Fruit fly (Drosophila melanogaster) whole organism, embryonic: Measurements from ENCODE around the gene CG46440.

Experiments used
- Antp ChIP-seq: fragments of 200-800 bp; sonication (Bioruptor generic); optimal IDR thresholded peaks from 3 replicates; lab custom pipeline; 2016; ENCODE audit warnings: missing biosample characterization, missing genetic modification characterization
- CG11247 ChIP-seq: fragments of 200-800 bp; sonication (Bioruptor generic); IDR thresholded peaks from 2 replicates; pipeline ENCODE4 v1.3.6; 2022; ENCODE audit warnings: missing biosample characterization, missing genetic modification characterization
- CG12391 ChIP-seq: fragments of 200-800 bp; sonication (Bioruptor generic); optimal IDR thresholded peaks from 3 replicates; lab custom pipeline; 2018; ENCODE audit warnings: missing biosample characterization, mild to moderate bottlenecking, missing genetic modification characterization, moderate library complexity
- CG14014 ChIP-seq: fragments of 200-800 bp; sonication (Bioruptor generic); IDR thresholded peaks from 2 replicates; pipeline ENCODE4 v1.3.6; 2022; ENCODE audit warnings: missing biosample characterization, missing genetic modification characterization
- CG1529 ChIP-seq: fragments of 200-800 bp; sonication (Bioruptor generic); optimal IDR thresholded peaks from 3 replicates; lab custom pipeline; 2018; ENCODE audit warnings: missing biosample characterization, missing genetic modification characterization
- CG17385 ChIP-seq: fragments of 200-800 bp; sonication (Bioruptor generic); optimal IDR thresholded peaks from 3 replicates; lab custom pipeline; 2018; ENCODE audit warnings: missing biosample characterization, mild to moderate bottlenecking, missing genetic modification characterization
- CG18011 ChIP-seq: fragments of 200-800 bp; sonication (Bioruptor generic); optimal IDR thresholded peaks from 2 replicates; lab custom pipeline; 2017; ENCODE audit warnings: missing biosample characterization, missing genetic modification characterization, mild to moderate bottlenecking, moderate library complexity, missing genotype
- CG18262 ChIP-seq: fragments of 200-800 bp; optimal IDR thresholded peaks from 3 replicates; lab custom pipeline; 2019; ENCODE audit warnings: missing biosample characterization, mild to moderate bottlenecking, missing genetic modification characterization, moderate library complexity
- CG18476 ChIP-seq: fragments of 200-800 bp; sonication (Bioruptor generic); optimal IDR thresholded peaks from 2 replicates; lab custom pipeline; 2016; ENCODE audit warnings: missing biosample characterization, mild to moderate bottlenecking, missing genetic modification characterization
- CG2199 ChIP-seq: fragments of 200-800 bp; sonication (Bioruptor generic); IDR thresholded peaks from 3 replicates; pipeline ENCODE4 v1.3.6; 2022; ENCODE audit warnings: missing biosample characterization, missing genetic modification characterization
- CG2875 ChIP-seq: fragments of 200-800 bp; sonication (Bioruptor generic); optimal IDR thresholded peaks from 2 replicates; lab custom pipeline; 2017; ENCODE audit warnings: missing biosample characterization, mild to moderate bottlenecking, missing genetic modification characterization, missing genetic modification reagents
- CG3995 ChIP-seq: fragments of 200-800 bp; sonication (Bioruptor generic); optimal IDR thresholded peaks from 3 replicates; lab custom pipeline; 2016; ENCODE audit warnings: missing biosample characterization, missing genetic modification characterization
- CG6254 ChIP-seq: fragments of 200-800 bp; sonication (Bioruptor generic); optimal IDR thresholded peaks from 3 replicates; lab custom pipeline; 2017; ENCODE audit warnings: mild to moderate bottlenecking, missing biosample characterization, missing genetic modification reagents, missing genetic modification characterization
- CG9797 ChIP-seq: fragments of 200-800 bp; sonication (Bioruptor generic); optimal IDR thresholded peaks from 3 replicates; lab custom pipeline; 2018; ENCODE audit warnings: missing biosample characterization, mild to moderate bottlenecking, missing genetic modification characterization
- D19A ChIP-seq: fragments of 200-800 bp; optimal IDR thresholded peaks from 3 replicates; lab custom pipeline; 2019; ENCODE audit warnings: missing biosample characterization, mild to moderate bottlenecking, missing genetic modification characterization, moderate library complexity
- D19B ChIP-seq: fragments of 200-800 bp; sonication (Bioruptor generic); optimal IDR thresholded peaks from 2 replicates; lab custom pipeline; 2017; ENCODE audit warnings: missing biosample characterization, mild to moderate bottlenecking, missing genetic modification characterization
- Drgx ChIP-seq: fragments of 200-800 bp; sonication (Bioruptor generic); IDR thresholded peaks from 2 replicates; pipeline ENCODE4 v1.3.6; 2022; ENCODE audit warnings: missing biosample characterization, missing genetic modification characterization
- Elba2 ChIP-seq: fragments of 200-800 bp; sonication (Bioruptor generic); optimal IDR thresholded peaks from 3 replicates; lab custom pipeline; 2016; ENCODE audit warnings: missing biosample characterization, missing genetic modification characterization
- Max ChIP-seq: fragments of 200-800 bp; sonication (Bioruptor generic); optimal IDR thresholded peaks from 2 replicates; lab custom pipeline; 2016; ENCODE audit warnings: missing biosample characterization, mild to moderate bottlenecking, missing genetic modification characterization
- Med ChIP-seq: fragments of 200-800 bp; sonication (Bioruptor generic); peaks from one replicate; lab custom pipeline; 2016; ENCODE audit warnings: missing biosample characterization, missing genetic modification characterization, mild to moderate bottlenecking, inconsistent platforms, moderate library complexity
- Opbp ChIP-seq: fragments of 200-800 bp; sonication (Bioruptor generic); IDR thresholded peaks from 3 replicates; pipeline ENCODE4 v1.3.6; 2022; ENCODE audit warnings: missing biosample characterization, missing genetic modification characterization; ENCODE audit not compliant: partially characterized antibody
- Rfx ChIP-seq: fragments of 200-800 bp; sonication (Bioruptor generic); IDR thresholded peaks from 2 replicates; pipeline ENCODE4 v1.3.6; 2022; ENCODE audit warnings: missing biosample characterization, missing genetic modification characterization
- Spps ChIP-seq: fragments of 200-800 bp; sonication (Bioruptor generic); optimal IDR thresholded peaks from 2 replicates; lab custom pipeline; 2018; ENCODE audit warnings: missing biosample characterization, mild to moderate bottlenecking, missing genetic modification characterization
- TFAM ChIP-seq: fragments of 200-800 bp; sonication (Bioruptor generic); optimal IDR thresholded peaks from 2 replicates; lab custom pipeline; 2017; ENCODE audit warnings: missing biosample characterization, missing genetic modification characterization, inconsistent platforms
- al ChIP-seq: fragments of 200-800 bp; sonication (Bioruptor generic); IDR thresholded peaks from 2 replicates; pipeline ENCODE4 v1.3.6; 2022; ENCODE audit warnings: missing biosample characterization, missing genetic modification characterization
- ato ChIP-seq: fragments of 200-800 bp; sonication (Bioruptor generic); IDR thresholded peaks from 2 replicates; pipeline ENCODE4 v1.3.6; 2022; ENCODE audit warnings: missing biosample characterization, missing genetic modification characterization; ENCODE audit not compliant: partially characterized antibody
- cg ChIP-seq: fragments of 200-800 bp; sonication (Bioruptor generic); optimal IDR thresholded peaks from 3 replicates; lab custom pipeline; 2019; ENCODE audit warnings: missing biosample characterization, mild to moderate bottlenecking, missing genetic modification characterization, moderate library complexity
- gcm2 ChIP-seq: fragments of 200-800 bp; sonication (Bioruptor generic); optimal IDR thresholded peaks from 2 replicates; lab custom pipeline; 2016; ENCODE audit warnings: missing biosample characterization, missing genetic modification characterization
- insv ChIP-seq, 2 experiments: fragments of 200-800 bp; sonication (Bioruptor generic); optimal IDR thresholded peaks; 3 replicates each; lab custom pipeline; 2016 to 2018; ENCODE audit warnings: missing biosample characterization in 2 of 2, missing genetic modification characterization in 2 of 2
- mirr ChIP-seq: fragments of 200-800 bp; sonication (Bioruptor generic); optimal IDR thresholded peaks from 3 replicates; lab custom pipeline; 2018; ENCODE audit warnings: missing biosample characterization, mild to moderate bottlenecking, missing genetic modification characterization
- nerfin-1 ChIP-seq: fragments of 200-800 bp; sonication (Bioruptor generic); optimal IDR thresholded peaks from 3 replicates; lab custom pipeline; 2019; ENCODE audit warnings: missing biosample characterization, mild to moderate bottlenecking, missing genetic modification characterization, moderate library complexity
- pros ChIP-seq: fragments of 200-800 bp; sonication (Bioruptor generic); optimal IDR thresholded peaks from 3 replicates; lab custom pipeline; 2019; ENCODE audit warnings: missing biosample characterization, mild to moderate bottlenecking, missing genetic modification characterization, moderate library complexity
- row ChIP-seq: fragments of 200-800 bp; sonication (Bioruptor generic); IDR thresholded peaks from 3 replicates; pipeline ENCODE4 v1.3.6; 2022; ENCODE audit warnings: missing biosample characterization, missing genetic modification characterization
- run ChIP-seq: fragments of 200-800 bp; sonication (Bioruptor generic); optimal IDR thresholded peaks from 3 replicates; lab custom pipeline; 2018; ENCODE audit warnings: missing biosample characterization, mild to moderate bottlenecking, missing genetic modification characterization
- sd ChIP-seq: fragments of 200-800 bp; sonication (Bioruptor generic); optimal IDR thresholded peaks from 3 replicates; lab custom pipeline; 2018; ENCODE audit warnings: missing biosample characterization, mild to moderate bottlenecking, missing genetic modification characterization, moderate library complexity
- sens ChIP-seq: fragments of 200-800 bp; sonication (Bioruptor generic); peaks from one replicate; lab custom pipeline; 2016; ENCODE audit warnings: missing biosample characterization, missing genetic modification characterization
- twi ChIP-seq: fragments of 200-800 bp; optimal IDR thresholded peaks from 2 replicates; lab custom pipeline; 2019; ENCODE audit warnings: missing biosample characterization, mild to moderate bottlenecking, missing genetic modification characterization, moderate library complexity

The CG46440 gene

dm6 chrX:15817823-15818222, 39.8 kb downstream of the CG46440 start (continued):
- TF ChIP-seq sd (tag; lab: Kevin White, UChicago) (peak; percentile 89), Opbp (GFP tag; lab: Robert Waterston, UW) (peak; percentile 37; the same call in 2 of the 3 replicates), CG6254 (no peak), CG9797 (GFP tag; lab: Kevin White, UChicago) (no peak), Spps (no peak), CG11247 (GFP tag; lab: Robert Waterston, UW) (no peak), Max (GFP tag; lab: Kevin White, UChicago) (no peak), CG12391 (tag; lab: Kevin White, UChicago) (no peak), CG3995 (no peak), insv (GFP tag; optimal IDR thresholded peaks at IDR 0.05; lab: Kevin White, UChicago) (peak in 1 of 2 experiments; percentile 30), CG18011 (GFP tag; lab: Kevin White, UChicago) (no peak), mirr (GFP tag; lab: Kevin White, UChicago) (no peak), gcm2 (GFP tag; lab: Kevin White, UChicago) (no peak), CG2875 (GFP tag; lab: Kevin White, UChicago) (no peak), twi (tag; lab: Kevin White, UChicago) (no peak), TFAM (GFP tag; lab: Kevin White, UChicago) (no peak)

- TF ChIP-seq cg (GFP tag; lab: Kevin White, UChicago): peak; percentile 60
- peak; percentile 46 to 94 for TF ChIP-seq insv (GFP tag; optimal IDR thresholded peaks at IDR 0.05; lab: Kevin White, UChicago)
- no peak for TF ChIP-seq CG14014 (GFP tag; lab: Robert Waterston, UW)
- peak; percentile 95 for TF ChIP-seq nerfin-1 (tag; lab: Kevin White, UChicago)
- no peak for TF ChIP-seq al (GFP tag; lab: Robert Waterston, UW)
- TF ChIP-seq CG2199 (GFP tag; lab: Robert Waterston, UW): peak; percentile 62; the same call in 2 of the 3 replicates
- peak; percentile 78 for TF ChIP-seq Elba2
- no peak for TF ChIP-seq CG1529 (GFP tag; lab: Kevin White, UChicago)
- peak; percentile 94 for TF ChIP-seq pros
- no peak for TF ChIP-seq CG17385
- no peak for TF ChIP-seq run
- TF ChIP-seq D19B (GFP tag; lab: Kevin White, UChicago): no peak
- peak; percentile 95 for TF ChIP-seq sd (tag; lab: Kevin White, UChicago)
- no peak for TF ChIP-seq ato (GFP tag; lab: Robert Waterston, UW)
- no peak for TF ChIP-seq Antp (GFP tag; lab: Kevin White, UChicago)
Observed at dm6 chrX:15816905-15817304, 40.7 kb downstream of the CG46440 start.

- TF ChIP-seq CG18476 (GFP tag; lab: Kevin White, UChicago) (no peak), Med (GFP tag; lab: Kevin White, UChicago) (peak; percentile 58), sens (GFP tag; lab: Kevin White, UChicago) (peak; percentile 53), D19A (tag; lab: Kevin White, UChicago) (peak; percentile 98), row (GFP tag; lab: Robert Waterston, UW) (peak; percentile 35; the same call in 1 of the 3 replicates), CG18262 (peak; percentile 13), Rfx (GFP tag; lab: Robert Waterston, UW) (no peak), Drgx (GFP tag; lab: Robert Waterston, UW) (no peak)
Observed at dm6 chrX:15816127-15816526, 41.5 kb downstream of the CG46440 start.
